Fruit fly (Drosophila melanogaster) whole organism, adult: ENCODE data around the gene tnc.

ENCODE experiments used
- CG11617 ChIP-seq: fragments of 200-800 bp; sonication (Bioruptor generic); optimal IDR thresholded peaks from 2 replicates; lab custom pipeline; 2017; ENCODE audit warnings: mild to moderate bottlenecking, missing biosample characterization, missing genetic modification reagents, missing genetic modification characterization
- CG12768 ChIP-seq: fragments of 200-800 bp; sonication (Bioruptor generic); optimal IDR thresholded peaks from 2 replicates; lab custom pipeline; 2017; ENCODE audit warnings: missing biosample characterization, missing genetic modification characterization, mild to moderate bottlenecking, moderate library complexity, missing genetic modification reagents
- CG14711 ChIP-seq: fragments of 200-800 bp; sonication (Bioruptor generic); optimal IDR thresholded peaks from 2 replicates; lab custom pipeline; 2018; ENCODE audit warnings: missing biosample characterization, mild to moderate bottlenecking, missing genetic modification characterization, moderate library complexity
- CG33017 ChIP-seq: fragments of 200-800 bp; sonication (Bioruptor generic); optimal IDR thresholded peaks from 2 replicates; lab custom pipeline; 2018; ENCODE audit warnings: missing biosample characterization, mild to moderate bottlenecking, missing genetic modification characterization, moderate library complexity
- CG7101 ChIP-seq: fragments of 200-800 bp; sonication (Bioruptor generic); optimal IDR thresholded peaks from 2 replicates; lab custom pipeline; 2018; ENCODE audit warnings: missing biosample characterization, mild to moderate bottlenecking, missing genetic modification characterization, moderate library complexity
- Crg-1 ChIP-seq: fragments of 200-800 bp; sonication (Bioruptor generic); optimal IDR thresholded peaks from 2 replicates; lab custom pipeline; 2016; ENCODE audit warnings: missing biosample characterization, missing genetic modification characterization
- bab1 ChIP-seq: fragments of 200-800 bp; sonication (Bioruptor generic); optimal IDR thresholded peaks from 3 replicates; lab custom pipeline; 2019; ENCODE audit warnings: missing biosample characterization, mild to moderate bottlenecking, missing genetic modification characterization, moderate library complexity
- cnc ChIP-seq, 2 experiments: fragments of >200 bp; optimal IDR thresholded peaks; 2 replicates each; lab custom pipeline; 2017
- kay ChIP-seq: fragments of 200-800 bp; sonication (Bioruptor generic); peaks from one replicate; lab custom pipeline; 2016; ENCODE audit warnings: missing biosample characterization, missing genetic modification characterization, borderline replicate concordance
- ovo ChIP-seq: fragments of 200-800 bp; sonication (Bioruptor generic); optimal IDR thresholded peaks from 2 replicates; lab custom pipeline; 2016; ENCODE audit warnings: missing biosample characterization, missing genetic modification characterization
- tj ChIP-seq: fragments of 200-800 bp; sonication (Bioruptor generic); optimal IDR thresholded peaks from 3 replicates; lab custom pipeline; 2017; ENCODE audit warnings: missing biosample characterization, mild to moderate bottlenecking, missing genetic modification characterization, moderate library complexity

- no peak for TF ChIP-seq CG14711 (tag; lab: Kevin White, UChicago)
- TF ChIP-seq ovo: no peak
- TF ChIP-seq CG12768 (GFP tag; lab: Kevin White, UChicago): no peak
- TF ChIP-seq kay (GFP tag; lab: Kevin White, UChicago): no peak
- TF ChIP-seq CG11617 (GFP tag; lab: Kevin White, UChicago): no peak
- TF ChIP-seq tj (GFP tag; lab: Kevin White, UChicago): no peak
- TF ChIP-seq Crg-1 (GFP tag; lab: Kevin White, UChicago): no peak
- TF ChIP-seq bab1 (GFP tag; lab: Kevin White, UChicago): no peak
- no peak for TF ChIP-seq CG7101 (tag; lab: Kevin White, UChicago)
- TF ChIP-seq CG33017 (tag; lab: Kevin White, UChicago): no peak
- TF ChIP-seq cnc (optimal IDR thresholded peaks at IDR 0.05; lab: Kevin White, UChicago): no peak
Measured at dm6 chr3R:24970323-24971067, 13.7 kb upstream of the tnc start.
